Worm (Caenorhabditis elegans): ENCODE results near the gene gfi-3.

The gfi-3 gene

ce11 chrX:14480248-14480647 is at the start of gene gfi-3 (continued):
- TF ChIP-seq hlh-30 (tag; optimal IDR thresholded peaks at IDR 0.05; ENCODE audit: insufficient read depth) (peak; percentile 73), F26F4.8 (GFP tag; conservative IDR thresholded peaks at IDR 0.05) (no peak), nhr-6 (tag; optimal IDR thresholded peaks at IDR 0.05) (peak; percentile 29), fos-1 (tag; optimal IDR thresholded peaks at IDR 0.05) (no peak), saeg-2 (GFP tag; IDR thresholded peaks at IDR 0.05) (0 out of 2 replicates have a peak, but pooled peaks have one; percentile 46), ces-1 (GFP tag; optimal IDR thresholded peaks at IDR 0.05) (no peak), mes-2 (tag; optimal IDR thresholded peaks at IDR 0.05; ENCODE audit: poor library complexity, severe bottlenecking) (peak; percentile 89), pqm-1 (tag; optimal IDR thresholded peaks at IDR 0.05) (no peak), unc-39 (tag; optimal IDR thresholded peaks at IDR 0.05) (no peak), ceh-82 (tag; optimal IDR thresholded peaks at IDR 0.05) (no peak), ama-1 (optimal IDR thresholded peaks at IDR 0.05) (no peak), set-16 (GFP tag; IDR thresholded peaks at IDR 0.05) (no peak; the same call in 1 of the 2 replicates), fkh-10 (GFP tag; optimal IDR thresholded peaks at IDR 0.05) (peak; percentile 31), egl-27 (tag; optimal IDR thresholded peaks at IDR 0.05) (no peak), tra-1 (GFP tag; IDR thresholded peaks at IDR 0.05) (peak; percentile 61; the same call in 1 of the 2 replicates), jun-1 (tag; optimal IDR thresholded peaks at IDR 0.05) (no peak), zip-2 (tag; optimal IDR thresholded peaks at IDR 0.05) (no peak), ceh-62 (tag; optimal IDR thresholded peaks at IDR 0.05) (no peak), dmd-9 (GFP tag; IDR thresholded peaks at IDR 0.05) (no peak), sdz-12 (GFP tag; optimal IDR thresholded peaks at IDR 0.05) (no peak), ctbp-1 (GFP tag; IDR thresholded peaks at IDR 0.05) (peak; percentile 72), D1046.2 (GFP tag; IDR thresholded peaks at IDR 0.05) (no peak), dmd-6 (GFP tag; IDR thresholded peaks at IDR 0.05) (peak; percentile 80), rbr-2 (tag; optimal IDR thresholded peaks at IDR 0.05) (peak; percentile 85), spr-1 (tag; optimal IDR thresholded peaks at IDR 0.05) (peak; percentile 46), pha-4 (GFP tag; IDR thresholded peaks at IDR 0.05) (peak; percentile 78), pha-4 (tag; optimal IDR thresholded peaks at IDR 0.05) (no peak), dmd-8 (GFP tag; IDR thresholded peaks at IDR 0.05) (0 out of 2 replicates have a peak, but pooled peaks have one; percentile 31), ceh-28 (tag; optimal IDR thresholded peaks at IDR 0.05) (no peak), attf-4 (tag; optimal IDR thresholded peaks at IDR 0.05) (no peak), hif-1 (tag; optimal IDR thresholded peaks at IDR 0.05) (peak in 1 of 2 experiments; percentile 58), nhr-77 (tag; optimal IDR thresholded peaks at IDR 0.05) (peak; percentile 30), madf-5 (GFP tag; IDR thresholded peaks at IDR 0.05) (no peak), lin-38 (GFP tag; IDR thresholded peaks at IDR 0.05) (no peak), spr-3 (GFP tag; optimal IDR thresholded peaks at IDR 0.05) (peak; percentile 12), nhr-48 (tag; optimal IDR thresholded peaks at IDR 0.05) (peak; percentile 66), daf-19 (GFP tag; conservative IDR thresholded peaks at IDR 0.05) (no peak), ceh-32 (tag; optimal IDR thresholded peaks at IDR 0.05; ENCODE audit: poor library complexity) (no peak)

- TF ChIP-seq aha-1 (tag) (peak; percentile 68), hlh-30 (tag; optimal IDR thresholded peaks at IDR 0.05; ENCODE audit: insufficient read depth) (no peak)
Observed at ce11 chrX:14435648-14436155, 44.7 kb upstream of the gfi-3 start.

- TF ChIP-seq nhr-28 (tag; optimal IDR thresholded peaks at IDR 0.05) (peak; percentile 40), rbr-2 (tag; optimal IDR thresholded peaks at IDR 0.05) (peak; percentile 7), mxl-3 (GFP tag; optimal IDR thresholded peaks at IDR 0.05) (peak; percentile 44), nhr-102 (tag; optimal IDR thresholded peaks at IDR 0.05) (peak; percentile 71), hmg-1.1 (GFP tag; IDR thresholded peaks at IDR 0.05) (peak; percentile 65), gei-8 (GFP tag; optimal IDR thresholded peaks at IDR 0.05) (peak; percentile 45), tra-1 (GFP tag; IDR thresholded peaks at IDR 0.05) (peak; percentile 21; the same call in 1 of the 2 replicates), daf-16 (GFP tag; optimal IDR thresholded peaks at IDR 0.05) (peak in 1 of 2 experiments; percentile 79), daf-16 (tag; optimal IDR thresholded peaks at IDR 0.05) (peak; percentile 66), nhr-48 (tag; optimal IDR thresholded peaks at IDR 0.05) (peak; percentile 71), ctbp-1 (GFP tag; IDR thresholded peaks at IDR 0.05) (0 out of 2 replicates have a peak, but pooled peaks have one; percentile 46), dmd-6 (GFP tag; IDR thresholded peaks at IDR 0.05) (peak; percentile 43), T20F7.1 (GFP tag; optimal IDR thresholded peaks at IDR 0.05) (peak; percentile 9), lim-7 (GFP tag; IDR thresholded peaks at IDR 0.05) (peak; percentile 58), zfp-3 (GFP tag; conservative IDR thresholded peaks at IDR 0.05) (peak; percentile 49; the same call in 1 of the 2 replicates), F26F4.8 (GFP tag; conservative IDR thresholded peaks at IDR 0.05) (0 out of 2 replicates have a peak, but pooled peaks have one; percentile 57), zip-2 (tag; optimal IDR thresholded peaks at IDR 0.05) (peak; percentile 48)
Observed at ce11 chrX:14437806-14438205, 42.6 kb upstream of the gfi-3 start.

Measured in whole organism, L4 larva.